Worm (Caenorhabditis elegans) whole organism, mixed stage, embryonic: ENCODE measurements around the gene T22B7.3.

Experiments
- blmp-1 ChIP-seq: fragments of 150-350 bp; optimal IDR thresholded peaks from 2 replicates; lab custom pipeline; 2014; ENCODE audit warnings: missing biosample characterization, missing genetic modification characterization
- ceh-39 ChIP-seq: fragments of 150-350 bp; optimal IDR thresholded peaks from 2 replicates; lab custom pipeline; 2014; ENCODE audit warnings: missing biosample characterization, missing genetic modification characterization
- ceh-43 ChIP-seq: fragments of 200-800 bp; sonication (Bioruptor generic); optimal IDR thresholded peaks from 2 replicates; lab custom pipeline; 2018; ENCODE audit warnings: mild to moderate bottlenecking, missing genetic modification characterization, moderate library complexity, missing compliant biosample characterization
- ces-1 ChIP-seq: fragments of 150-350 bp; optimal IDR thresholded peaks from 2 replicates; lab custom pipeline; 2014; ENCODE audit warnings: missing biosample characterization, missing genetic modification reagents, missing genetic modification characterization
- elt-3 ChIP-seq: fragments of 150-350 bp; optimal IDR thresholded peaks from 2 replicates; lab custom pipeline; 2014; ENCODE audit warnings: missing biosample characterization, missing genetic modification characterization
- lin-13 ChIP-seq: fragments of 150-350 bp; optimal IDR thresholded peaks from 2 replicates; lab custom pipeline; 2014; ENCODE audit warnings: missing biosample characterization, missing genetic modification characterization
- lsy-2 ChIP-seq: fragments of 150-350 bp; optimal IDR thresholded peaks from 2 replicates; lab custom pipeline; 2014; ENCODE audit warnings: missing biosample characterization, missing genetic modification characterization
- mab-5 ChIP-seq: fragments of 150-350 bp; optimal IDR thresholded peaks from 2 replicates; lab custom pipeline; 2014; ENCODE audit warnings: missing biosample characterization, missing genetic modification characterization
- nhr-12 ChIP-seq: fragments of 150-350 bp; optimal IDR thresholded peaks from 2 replicates; lab custom pipeline; 2014; ENCODE audit warnings: missing biosample characterization, missing genetic modification characterization
- nhr-28 ChIP-seq: fragments of 150-350 bp; optimal IDR thresholded peaks from 2 replicates; lab custom pipeline; 2014; ENCODE audit warnings: missing biosample characterization, missing genetic modification characterization
- nhr-76 ChIP-seq: sonication (generic microtip); optimal IDR thresholded peaks from 2 replicates; lab custom pipeline; 2017; ENCODE audit warnings: missing biosample characterization, missing genetic modification characterization
- pha-4 ChIP-seq: fragments of 150-350 bp; optimal IDR thresholded peaks from 2 replicates; lab custom pipeline; 2018; ENCODE audit warnings: missing biosample characterization, missing genetic modification reagents, missing genetic modification characterization
- unc-62 ChIP-seq: fragments of 150-350 bp; optimal IDR thresholded peaks from 2 replicates; lab custom pipeline; 2014; ENCODE audit warnings: missing biosample characterization, missing genetic modification reagents, missing genetic modification characterization

- TF ChIP-seq nhr-28 (tag; lab: Kevin White, UChicago) (no peak), elt-3 (tag; lab: Kevin White, UChicago) (no peak), ceh-39 (tag; lab: Kevin White, UChicago) (no peak), unc-62 (GFP tag; lab: Kevin White, UChicago) (no peak), ces-1 (GFP tag; lab: Kevin White, UChicago) (no peak), lsy-2 (no peak), nhr-76 (tag; lab: Kevin White, UChicago) (no peak), ceh-43 (GFP tag; lab: Kevin White, UChicago) (no peak), blmp-1 (tag; lab: Kevin White, UChicago) (no peak), mab-5 (tag; lab: Kevin White, UChicago) (no peak), pha-4 (tag; lab: Kevin White, UChicago) (no peak), lin-13 (tag; lab: Kevin White, UChicago) (no peak), nhr-12 (tag; lab: Kevin White, UChicago) (no peak)
Measured at ce11 chrX:5680125-5680524, 33.0 kb downstream of the T22B7.3 start, which contains the start of gene set-19.
